Fruit fly (Drosophila melanogaster): Measurements from ENCODE around the gene Agpat1.

Gene Agpat1

DNA sequence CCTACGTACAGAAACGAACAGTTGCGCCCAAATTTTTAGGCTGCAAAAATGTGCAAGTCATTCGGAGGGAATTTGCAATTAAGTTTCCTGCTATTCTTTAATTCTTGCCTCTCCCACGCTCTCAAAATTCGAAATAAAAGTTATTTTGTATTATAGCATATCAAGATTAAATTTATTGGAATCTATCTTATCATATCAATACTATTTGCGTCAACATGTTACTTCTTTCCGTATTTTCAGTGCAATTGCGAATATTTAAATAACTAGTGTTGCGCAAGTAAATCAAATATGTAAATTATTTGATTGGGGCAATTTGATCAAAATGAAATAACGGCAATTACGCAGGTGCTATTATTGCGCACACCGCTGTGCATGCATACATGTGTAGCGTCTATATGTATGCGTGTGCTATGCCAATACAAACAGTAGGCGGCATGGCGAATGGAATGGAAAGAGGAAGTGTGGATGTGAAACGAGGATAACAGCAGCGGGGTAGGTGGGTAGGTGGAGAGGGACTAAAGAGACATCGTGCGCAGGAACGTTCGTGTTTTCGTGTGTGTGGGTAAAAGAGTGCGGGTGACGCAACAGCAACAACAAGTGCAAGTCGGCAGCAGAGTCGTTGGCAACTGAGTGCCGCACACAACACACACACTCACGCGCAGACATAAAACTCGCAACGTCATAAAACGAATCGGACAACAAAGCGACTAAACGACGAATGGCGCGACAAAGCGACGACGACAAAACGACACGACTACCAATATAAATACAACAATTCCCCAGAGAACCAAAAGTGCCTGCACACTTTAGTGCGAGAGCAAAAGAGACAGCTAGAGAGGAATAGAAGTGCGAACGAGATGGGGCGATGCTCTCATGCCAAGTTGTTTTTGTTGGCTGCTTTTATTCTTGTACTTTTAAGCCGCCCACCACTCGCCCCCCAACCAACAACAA lies 29.3 kb upstream of the Agpat1 start:
- peak; percentile 97 for TF ChIP-seq noc (tag; optimal IDR thresholded peaks at IDR 0.05)

DNA sequence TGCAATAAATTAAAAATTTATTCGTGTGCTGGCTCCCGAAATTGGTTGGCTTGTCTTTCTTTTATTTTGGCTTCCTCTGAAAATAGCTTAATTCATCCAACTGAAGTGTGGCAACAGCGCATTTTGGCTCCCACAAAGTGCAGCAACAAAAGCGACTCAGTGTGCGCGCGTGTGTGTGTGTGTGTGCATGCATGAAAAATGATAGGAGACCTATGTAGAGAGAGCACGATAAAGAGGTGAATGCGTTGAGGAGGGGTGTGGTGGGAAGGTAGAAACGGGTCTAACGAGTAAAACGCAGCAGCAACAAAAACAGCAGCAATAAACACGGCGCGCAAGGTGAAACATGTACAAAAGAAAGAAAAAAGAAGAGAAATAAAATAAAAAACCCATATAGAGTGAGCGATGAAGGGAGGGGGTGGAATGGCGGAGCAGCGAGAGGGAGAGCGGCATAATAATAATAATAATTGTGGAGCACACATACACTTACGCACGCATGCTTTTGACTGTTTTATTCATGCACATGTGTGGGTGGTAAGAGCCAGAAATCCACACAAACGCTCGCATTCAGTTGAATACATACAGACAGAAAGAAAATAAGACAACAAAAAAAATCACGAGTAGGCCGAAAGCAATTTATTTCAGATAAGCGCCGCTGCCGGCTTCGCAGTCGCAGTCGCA lies 27.9 kb upstream of the Agpat1 start:
- peak; percentile 49 for TF ChIP-seq noc (tag; optimal IDR thresholded peaks at IDR 0.05)

DNA sequence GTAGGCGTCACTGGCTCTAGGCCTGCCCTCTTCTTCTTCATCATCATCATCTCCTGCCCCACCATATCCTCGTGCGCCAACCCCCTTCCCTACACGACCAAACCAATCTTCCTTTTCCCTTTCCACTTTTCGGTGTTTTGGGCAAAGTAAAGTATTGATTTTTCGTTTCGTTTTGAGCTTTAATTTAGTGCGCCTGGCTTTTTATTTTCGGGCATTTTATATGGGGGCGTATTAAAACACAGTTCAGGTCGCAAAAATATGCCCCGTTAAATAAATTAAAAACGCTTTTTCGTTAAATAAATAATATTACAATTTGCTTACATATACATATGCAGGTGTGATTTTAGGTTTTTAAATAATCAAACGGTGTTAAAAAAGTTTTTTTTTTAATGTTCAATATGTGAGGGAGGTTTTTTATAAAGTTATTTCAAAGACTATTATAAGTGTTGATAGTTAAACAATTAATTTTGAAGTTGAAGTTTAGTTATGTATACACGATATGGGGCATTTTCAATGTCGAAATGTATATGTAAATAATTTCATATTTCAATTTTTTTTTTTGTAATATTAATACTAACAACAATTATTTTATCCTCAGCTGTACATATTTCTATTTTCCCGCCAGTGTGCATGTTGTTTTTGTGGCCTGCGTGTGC lies 27.2 kb upstream of the Agpat1 start:
- peak; percentile 79 for TF ChIP-seq noc (tag; optimal IDR thresholded peaks at IDR 0.05)

DNA sequence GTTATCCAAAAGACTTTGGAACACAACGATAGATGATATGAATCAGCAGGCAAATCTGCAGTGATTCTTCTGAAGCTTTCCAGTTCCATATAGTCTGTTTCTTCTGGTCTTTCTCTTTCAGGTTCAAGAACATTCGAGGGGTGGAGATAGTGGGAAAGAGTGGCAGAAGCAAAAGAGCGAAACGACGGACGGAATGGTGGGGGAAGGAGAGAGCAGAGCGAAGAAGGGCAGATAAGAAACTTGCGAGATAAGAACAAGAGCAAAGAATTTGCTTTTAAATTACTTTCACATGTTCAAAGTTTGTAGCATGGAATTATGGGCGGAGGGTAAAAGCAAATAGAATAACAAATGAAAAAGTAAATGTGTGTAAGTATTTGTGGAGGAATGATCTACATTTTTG lies 26.0 kb upstream of the Agpat1 start:
- TF ChIP-seq noc (tag; optimal IDR thresholded peaks at IDR 0.05): peak; percentile 55

DNA sequence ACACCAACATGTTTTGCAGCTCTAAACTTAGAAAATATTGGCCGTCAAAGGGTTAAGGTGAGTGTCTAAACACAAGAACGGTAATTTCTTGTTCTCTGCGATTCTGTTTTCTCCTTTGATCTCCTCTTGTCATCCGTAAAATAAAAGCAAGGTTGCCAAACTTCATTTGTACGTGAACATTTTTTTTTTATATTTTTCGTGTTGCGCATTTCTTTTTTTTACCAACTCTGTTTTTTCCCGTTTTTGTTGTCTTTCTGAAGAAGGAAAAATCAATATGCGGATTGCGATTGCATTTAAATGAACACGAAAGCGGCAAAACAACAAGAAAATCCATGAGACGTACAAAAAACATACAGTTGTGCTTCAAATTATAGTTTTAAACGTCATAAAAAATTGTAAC lies 25.3 kb upstream of the Agpat1 start:
- no peak for TF ChIP-seq noc (tag; optimal IDR thresholded peaks at IDR 0.05)

DNA sequence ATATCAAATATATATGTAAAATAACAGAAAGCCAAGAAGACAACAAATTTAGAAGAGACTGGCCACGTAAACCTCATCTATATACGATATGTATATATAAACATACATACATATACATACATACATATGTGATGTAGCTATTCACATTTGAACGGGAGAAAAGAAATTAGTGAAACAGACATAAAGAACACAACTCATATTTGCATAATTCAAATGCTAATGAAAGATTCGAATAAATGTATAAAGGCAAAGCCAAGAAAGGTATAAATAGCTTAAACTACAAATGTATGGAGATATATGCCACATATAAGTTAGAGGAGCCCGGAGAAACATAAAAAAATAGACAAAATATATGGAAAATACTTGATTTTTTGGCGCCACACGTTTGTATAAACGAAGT lies 24.6 kb upstream of the Agpat1 start:
- TF ChIP-seq noc (tag; optimal IDR thresholded peaks at IDR 0.05): no peak

DNA sequence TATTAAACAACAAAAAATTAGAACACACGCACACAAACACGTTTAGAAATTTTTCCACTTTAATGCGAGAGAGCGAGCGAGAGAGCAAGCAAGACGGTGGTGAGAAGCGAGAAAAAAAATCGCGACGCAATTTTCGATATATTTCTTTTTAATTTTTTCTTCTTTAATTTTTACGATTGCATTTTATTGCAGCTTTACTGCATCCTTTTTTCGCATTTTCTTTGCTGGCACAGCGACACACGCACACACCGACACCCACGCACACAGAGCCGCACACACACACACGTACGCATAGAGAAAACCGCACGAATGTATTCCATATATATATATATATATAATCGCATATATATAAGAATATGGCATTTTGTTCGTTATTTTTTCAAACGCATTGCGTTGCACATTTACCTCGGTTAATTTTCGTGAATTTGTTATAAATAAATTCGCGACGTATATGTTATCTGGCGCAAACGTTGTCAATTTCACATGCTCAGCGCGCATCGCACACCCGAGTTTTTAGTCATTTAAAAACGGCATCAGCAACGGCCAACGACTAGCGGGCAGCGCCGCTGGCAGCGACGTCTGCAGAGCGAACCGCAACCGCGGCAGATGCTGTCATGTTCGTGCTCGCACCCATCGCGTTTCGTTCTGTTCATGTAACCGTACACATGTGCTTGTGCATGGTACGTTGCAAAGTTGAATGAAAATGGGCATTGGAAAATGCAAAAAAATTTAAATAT lies 23.0 kb upstream of the Agpat1 start, which contains the start of gene Smr:
Gene Smr, minus strand, starts transcription at position 705 of the 737 bp plus-strand sequence.
- no peak for TF ChIP-seq noc (tag; optimal IDR thresholded peaks at IDR 0.05)

DNA sequence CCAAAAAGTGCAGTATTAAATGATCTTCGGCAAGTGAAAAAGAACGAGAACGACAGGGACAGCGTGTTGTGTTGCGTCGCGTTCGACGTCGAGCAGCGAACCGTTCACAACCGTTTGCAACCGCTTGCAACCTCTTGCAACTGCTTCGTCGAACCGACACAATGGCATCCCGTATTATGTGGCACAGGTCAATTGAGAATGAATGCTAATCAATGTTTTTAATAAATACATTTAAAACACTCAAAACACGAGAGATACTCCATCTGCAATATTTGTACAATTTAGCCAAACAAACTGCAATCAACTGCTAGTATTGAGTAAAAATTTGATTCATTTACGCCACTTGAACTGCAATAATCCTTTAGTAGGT lies 22.4 kb upstream of the Agpat1 start:
- TF ChIP-seq noc (tag; optimal IDR thresholded peaks at IDR 0.05): no peak

DNA sequence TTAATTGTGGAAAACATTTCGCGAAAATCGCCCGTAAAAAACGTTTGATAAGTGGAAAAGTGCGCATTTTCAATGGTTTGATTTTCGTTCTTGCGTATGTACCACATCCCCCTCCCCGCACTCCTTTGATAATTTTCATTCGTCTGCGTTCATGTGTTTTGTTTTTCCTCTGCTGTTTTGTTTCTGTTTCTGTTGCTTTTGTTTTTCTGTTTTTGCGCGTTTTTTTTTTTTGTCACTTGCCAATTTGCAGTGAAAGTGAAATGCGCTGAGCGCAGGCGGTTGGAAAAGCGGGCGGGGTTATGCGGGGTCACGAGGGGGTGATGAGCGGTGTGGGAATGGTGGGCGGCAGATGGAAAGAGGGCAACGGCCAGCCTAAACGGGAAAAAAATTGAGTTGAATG lies 21.8 kb upstream of the Agpat1 start:
- TF ChIP-seq noc (tag; optimal IDR thresholded peaks at IDR 0.05): no peak

DNA sequence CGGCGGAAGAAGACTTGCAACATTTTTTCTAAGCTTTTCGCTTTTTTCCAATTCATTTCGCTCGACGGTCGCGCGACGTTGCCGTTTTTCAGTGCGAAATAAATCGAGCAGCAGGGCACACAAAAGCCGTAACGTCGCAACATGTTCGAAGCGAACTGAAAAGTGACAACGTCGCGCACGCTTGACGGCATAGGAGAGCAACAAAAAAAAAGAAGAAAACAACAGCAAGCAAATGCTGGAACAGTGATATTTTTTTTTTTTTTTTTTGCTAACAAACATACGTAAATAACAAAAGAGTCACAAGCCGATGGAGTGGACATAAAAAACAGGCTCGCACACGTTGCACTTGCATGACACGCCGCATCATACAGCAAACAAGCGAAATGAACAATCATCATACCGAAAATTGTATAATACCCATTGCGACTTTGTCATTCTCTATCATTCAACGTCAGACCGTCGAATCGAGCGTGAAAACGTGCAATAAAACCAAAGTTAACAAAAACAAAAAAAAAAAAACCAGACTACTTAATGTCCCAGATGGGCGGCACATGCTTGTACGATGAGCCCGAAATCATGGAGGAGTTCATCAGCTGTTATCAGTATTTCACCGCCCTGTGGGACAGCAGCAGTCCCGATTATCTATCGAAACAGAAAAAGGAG lies 20.9 kb upstream of the Agpat1 start, which contains the start of gene CG4004:
Gene CG4004, plus strand, starts transcription at position 187 of the 663 bp plus-strand sequence.
- TF ChIP-seq noc (tag; optimal IDR thresholded peaks at IDR 0.05): no peak

DNA sequence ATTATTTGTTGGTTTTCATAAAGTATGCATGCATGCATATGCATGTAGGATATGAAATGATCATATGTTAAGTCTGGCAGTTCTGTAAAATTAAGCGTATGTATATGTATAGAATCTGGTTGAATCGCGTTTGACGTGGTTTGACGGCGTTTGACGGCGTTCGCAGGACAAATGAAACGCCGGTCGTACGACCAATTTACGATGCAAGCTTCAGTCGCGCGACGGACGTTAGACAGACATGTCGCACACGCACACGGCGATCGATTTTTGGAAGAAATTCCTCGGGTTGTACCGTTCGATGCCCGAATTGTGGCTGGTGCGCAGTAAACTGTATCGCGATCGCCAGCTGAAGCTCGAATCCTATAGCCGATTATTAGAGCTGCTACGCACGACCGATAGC lies 19.9 kb upstream of the Agpat1 start:
- TF ChIP-seq noc (tag; optimal IDR thresholded peaks at IDR 0.05): no peak

DNA sequence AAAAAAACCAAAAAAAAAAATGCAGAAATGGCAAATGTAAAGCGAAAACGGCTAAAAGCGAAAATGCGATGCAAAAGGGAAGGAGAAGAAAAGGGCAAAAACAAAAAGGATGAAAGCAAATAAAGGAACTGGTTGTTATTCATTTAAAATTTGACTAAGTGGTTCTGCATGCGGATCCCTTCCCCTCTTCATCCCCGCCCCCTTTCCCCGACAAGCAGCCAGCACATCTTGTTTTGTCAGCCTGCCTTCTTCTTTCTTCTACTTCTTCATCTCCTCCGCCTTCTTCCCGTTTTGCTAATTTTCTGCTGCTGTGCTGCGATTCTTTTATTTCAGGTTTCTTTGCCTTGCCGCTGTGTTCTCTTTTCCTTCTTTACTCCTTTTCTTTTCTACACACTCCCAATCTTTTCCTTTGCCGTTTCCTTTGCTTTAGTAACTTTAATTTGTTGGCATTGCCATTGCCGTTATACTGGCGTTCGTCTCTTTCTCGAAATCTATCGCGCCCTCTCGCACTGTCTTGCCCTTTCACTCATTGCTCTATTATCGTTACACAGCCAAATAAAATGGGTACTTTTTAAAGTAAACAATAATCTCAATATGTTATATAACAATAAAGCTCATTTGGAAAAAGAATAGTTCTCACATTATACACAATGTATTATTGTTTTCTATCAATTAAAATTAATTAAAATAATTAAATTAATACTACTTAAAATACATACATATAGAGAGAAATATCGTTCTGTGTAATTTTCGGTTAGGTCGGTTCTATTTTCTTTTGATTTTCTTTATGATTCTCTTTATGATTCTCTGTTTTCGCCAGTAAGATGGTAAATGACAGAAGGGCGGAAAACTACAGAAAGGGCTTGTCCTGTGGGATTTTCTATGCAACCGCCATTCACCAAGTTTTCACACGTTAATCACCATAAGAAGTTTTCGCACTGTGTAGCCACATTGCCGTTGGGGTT lies 17.0 kb upstream of the Agpat1 start:
- TF ChIP-seq noc (tag; optimal IDR thresholded peaks at IDR 0.05): peak; percentile 68

DNA sequence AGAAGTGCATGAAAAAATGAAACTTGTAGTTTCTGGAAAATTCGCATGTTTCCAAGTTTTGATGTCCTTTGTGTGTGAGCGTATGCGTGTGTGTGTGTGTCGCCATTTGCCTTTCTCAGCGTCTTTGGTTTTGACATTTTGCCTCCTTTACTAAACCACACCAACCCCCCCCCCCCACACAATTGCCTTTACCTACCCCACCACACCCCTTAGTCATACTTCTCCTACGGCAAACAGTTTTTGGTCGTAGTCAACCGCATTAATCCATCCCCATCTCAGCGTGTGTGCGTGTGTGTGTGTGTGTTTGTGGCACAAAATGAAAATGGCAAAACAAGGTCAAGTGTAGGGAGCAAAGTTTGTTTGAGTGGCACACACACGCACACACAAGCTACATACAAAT lies 16.1 kb upstream of the Agpat1 start:
- no peak for TF ChIP-seq noc (tag; optimal IDR thresholded peaks at IDR 0.05)
